Fruit fly (Drosophila melanogaster): ENCODE results near the gene Traf6.

The Traf6 gene

DNA sequence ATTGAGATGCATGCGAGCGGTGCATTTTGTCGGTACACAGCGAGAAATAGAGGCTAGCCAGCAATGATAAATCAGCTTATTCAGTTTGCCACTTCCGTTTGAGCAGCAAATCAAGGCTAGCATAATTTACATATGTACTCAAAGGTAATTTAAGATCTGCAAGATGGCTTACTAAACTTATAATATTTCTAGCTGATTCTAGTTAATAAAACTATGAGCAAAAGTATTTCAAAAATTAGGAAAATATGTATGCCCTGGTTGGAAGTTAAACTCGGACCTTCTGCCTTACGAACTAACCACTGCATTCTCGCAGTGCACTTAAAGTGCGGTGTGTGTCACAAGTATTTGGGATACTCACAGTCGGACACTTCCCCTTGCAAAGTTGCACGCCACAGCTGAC lies 34.4 kb downstream of the Traf6 start (continued):
- peak; percentile 28 for TF ChIP-seq Sox14 (GFP tag; optimal IDR thresholded peaks at IDR 0.05)
- TF ChIP-seq CG6808 (GFP tag; optimal IDR thresholded peaks at IDR 0.05), result peak; percentile 48
- peak; percentile 30 for TF ChIP-seq CG10631 (GFP tag; optimal IDR thresholded peaks at IDR 0.05)
- TF ChIP-seq fkh (GFP tag; optimal IDR thresholded peaks at IDR 0.05), result no peak
- no peak for TF ChIP-seq Smox (GFP tag; optimal IDR thresholded peaks at IDR 0.05)
- peak; percentile 27 for TF ChIP-seq dsx (GFP tag; optimal IDR thresholded peaks at IDR 0.05; ENCODE audit: poor library complexity, severe bottlenecking)
- TF ChIP-seq fd59A (GFP tag; optimal IDR thresholded peaks at IDR 0.05), result peak; percentile 36
- TF ChIP-seq salr (GFP tag; optimal IDR thresholded peaks at IDR 0.05), result peak in 1 of 2 experiments; percentile 38
- peak; percentile 18 for TF ChIP-seq esn (GFP tag; optimal IDR thresholded peaks at IDR 0.05)
- TF ChIP-seq spab (GFP tag; optimal IDR thresholded peaks at IDR 0.05), result no peak
- TF ChIP-seq CG6854 (GFP tag; optimal IDR thresholded peaks at IDR 0.05), result no peak
- TF ChIP-seq OdsH (GFP tag; optimal IDR thresholded peaks at IDR 0.05), result peak; percentile 41
- no peak for TF ChIP-seq CG34406 (GFP tag; optimal IDR thresholded peaks at IDR 0.05)
- TF ChIP-seq CG8119 (GFP tag; IDR thresholded peaks at IDR 0.05), result peak; percentile 77

DNA sequence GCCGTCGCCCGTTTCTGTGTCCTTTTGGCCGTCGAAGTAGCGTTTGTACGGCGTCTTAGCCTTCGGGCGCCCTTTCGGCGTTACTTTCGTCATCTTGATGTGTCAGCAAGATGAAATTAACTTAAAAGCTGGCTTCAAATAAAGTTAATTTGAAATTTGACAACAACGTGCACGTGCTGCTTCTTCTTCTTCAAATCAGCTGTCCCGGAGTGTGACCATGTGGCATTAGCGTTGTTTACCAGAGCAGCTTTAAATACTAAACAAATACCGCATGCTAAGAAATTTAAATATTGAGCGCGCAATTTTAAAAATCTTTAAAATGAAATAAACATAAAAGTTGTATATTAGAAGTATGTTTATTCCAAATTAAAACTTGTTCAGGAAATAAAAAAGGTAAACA lies 36.2 kb downstream of the Traf6 start, which contains the start of gene CG2260:
Gene CG2260 (minus strand): TSS at position 209 of the 400 bp plus-strand sequence.
- TF ChIP-seq CG31627 (GFP tag; optimal IDR thresholded peaks at IDR 0.05), result no peak
- peak; percentile 39 for TF ChIP-seq Eip78C (GFP tag)
- no peak for TF ChIP-seq CG9139 (GFP tag; optimal IDR thresholded peaks at IDR 0.05)
- TF ChIP-seq CG11294 (GFP tag; IDR thresholded peaks at IDR 0.05), result no peak
- no peak for TF ChIP-seq Sox15 (GFP tag; optimal IDR thresholded peaks at IDR 0.05)

DNA sequence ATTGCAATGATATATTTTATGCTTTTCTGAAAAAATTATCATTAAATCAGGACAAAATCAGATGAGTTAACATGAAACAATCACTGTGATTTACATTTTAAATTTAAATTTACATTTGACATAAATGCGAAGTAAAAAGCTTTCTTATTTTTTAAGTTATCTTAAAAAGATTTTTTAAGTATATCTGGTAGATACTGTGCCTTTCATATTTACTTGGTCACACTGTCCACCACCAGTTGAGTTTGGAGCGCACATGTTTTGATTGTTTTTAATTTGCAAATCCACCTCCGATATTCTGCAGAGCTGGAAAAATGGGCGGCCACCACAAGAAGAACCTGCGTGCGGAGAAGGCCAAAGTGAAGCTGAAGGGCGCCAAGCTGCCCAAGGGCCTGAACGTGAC lies 40.4 kb downstream of the Traf6 start, which contains the start of gene CG1575:
Gene CG1575 (plus strand): TSS at position 200 of the 400 bp plus-strand sequence.
- TF ChIP-seq fkh (GFP tag; optimal IDR thresholded peaks at IDR 0.05) (no peak), CG16779 (tag; optimal IDR thresholded peaks at IDR 0.05) (no peak), Gug (GFP tag; IDR thresholded peaks at IDR 0.05) (no peak), Ets96B (tag; optimal IDR thresholded peaks at IDR 0.05) (no peak)

DNA sequence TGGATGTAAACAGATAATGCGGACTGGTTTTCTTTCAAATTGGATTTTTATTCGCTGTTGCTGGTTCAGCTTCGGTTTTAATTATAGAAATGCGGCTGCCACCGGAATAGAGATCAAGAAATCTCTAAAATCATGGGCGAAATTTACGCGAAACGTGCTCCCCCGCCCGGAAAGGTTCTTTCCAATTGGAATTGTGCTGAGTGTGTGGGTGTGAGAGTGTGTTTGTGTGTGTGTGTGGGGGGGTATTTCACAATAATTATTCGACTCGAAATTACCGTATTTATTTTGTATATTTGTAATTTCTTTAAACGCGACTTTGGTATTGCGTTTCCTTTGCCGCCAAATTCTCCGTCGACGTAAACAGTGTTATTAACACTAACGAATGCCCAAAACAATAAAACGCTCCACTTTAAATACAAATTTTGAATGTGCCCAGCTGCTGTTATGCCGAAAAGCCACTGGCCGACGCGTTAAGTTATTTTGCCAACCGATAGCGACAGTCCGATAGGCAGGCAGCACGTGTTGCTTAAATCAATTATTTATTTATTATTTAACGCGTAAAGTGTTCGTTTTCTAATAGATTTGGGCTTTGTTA lies 41.4 kb downstream of the Traf6 start, which contains the start of gene Gclc:
Gene Gclc (minus strand): TSS at position 431 of the 595 bp plus-strand sequence.
- TF ChIP-seq fkh (GFP tag; optimal IDR thresholded peaks at IDR 0.05), result peak; percentile 5
- peak; percentile 3 for TF ChIP-seq CG16779 (tag; optimal IDR thresholded peaks at IDR 0.05)
- no peak for TF ChIP-seq CG11902 (GFP tag; optimal IDR thresholded peaks at IDR 0.05)
- no peak for TF ChIP-seq svp (GFP tag)
- TF ChIP-seq CG6276 (GFP tag; optimal IDR thresholded peaks at IDR 0.05), result peak; percentile 4
- TF ChIP-seq Eip78C (GFP tag), result peak; percentile 84
- no peak for TF ChIP-seq Eip93F (GFP tag; optimal IDR thresholded peaks at IDR 0.05)

DNA sequence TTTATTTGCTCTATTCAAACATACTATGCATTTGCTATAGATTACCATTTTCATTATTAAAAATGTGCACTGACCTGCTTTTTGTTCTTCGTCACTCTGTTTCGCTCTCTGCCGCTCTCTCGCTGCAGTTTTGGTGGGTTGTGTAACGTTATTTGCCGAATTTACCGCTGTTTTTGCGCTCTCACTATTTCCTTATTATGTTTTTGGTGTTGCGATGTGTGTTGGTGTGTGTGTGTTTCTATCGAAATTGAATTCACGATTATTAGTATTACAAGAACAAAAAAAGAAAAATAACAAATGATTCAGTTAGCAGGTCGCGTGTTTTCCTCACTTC lies 41.9 kb downstream of the Traf6 start:
- TF ChIP-seq Hr38 (GFP tag; optimal IDR thresholded peaks at IDR 0.05) (no peak), eg (GFP tag; IDR thresholded peaks at IDR 0.05) (no peak), CG11294 (GFP tag; IDR thresholded peaks at IDR 0.05) (no peak), CG10631 (GFP tag; optimal IDR thresholded peaks at IDR 0.05) (no peak), Eip93F (GFP tag; optimal IDR thresholded peaks at IDR 0.05) (no peak), Sox15 (GFP tag; optimal IDR thresholded peaks at IDR 0.05) (no peak), lz (GFP tag; optimal IDR thresholded peaks at IDR 0.05) (no peak), cyc (GFP tag; optimal IDR thresholded peaks at IDR 0.05) (no peak), CG6792 (GFP tag; optimal IDR thresholded peaks at IDR 0.05) (no peak), acj6 (GFP tag; optimal IDR thresholded peaks at IDR 0.05) (no peak), Sox14 (GFP tag; optimal IDR thresholded peaks at IDR 0.05) (no peak), Blimp-1 (GFP tag; optimal IDR thresholded peaks at IDR 0.05) (no peak), CG6854 (GFP tag; optimal IDR thresholded peaks at IDR 0.05) (no peak), Hr39 (GFP tag; optimal IDR thresholded peaks at IDR 0.05) (no peak), vri (GFP tag; optimal IDR thresholded peaks at IDR 0.05) (no peak), Smox (GFP tag; optimal IDR thresholded peaks at IDR 0.05) (no peak)
